Fruit fly (Drosophila melanogaster): ENCODE measurements around the gene CG13458.

DNA sequence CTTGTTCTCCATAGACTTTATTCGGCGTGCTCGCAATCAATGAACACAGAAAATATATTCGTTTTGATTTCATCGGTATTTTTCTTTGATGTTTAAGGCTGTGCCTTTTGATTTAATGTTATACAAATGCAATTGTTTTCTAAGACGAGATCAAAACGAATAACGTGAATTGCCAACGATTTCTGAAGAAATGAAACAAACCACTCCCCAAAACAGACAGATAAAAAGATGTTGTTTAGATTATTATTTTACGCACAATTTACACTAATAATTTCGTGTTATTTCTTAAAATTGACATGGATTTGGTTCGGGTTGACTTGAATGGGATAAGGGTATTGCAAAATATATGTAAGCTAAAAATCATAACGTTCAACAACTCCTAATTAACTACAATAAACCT, 17.9 kb downstream of the CG13458 start, which contains the start of gene CG13457:
- TF ChIP-seq HHEX (GFP tag; optimal IDR thresholded peaks at IDR 0.05) (no peak), CG12769 (tag; optimal IDR thresholded peaks at IDR 0.05) (no peak), Mad (GFP tag; optimal IDR thresholded peaks at IDR 0.05) (no peak), Dp (GFP tag; optimal IDR thresholded peaks at IDR 0.05) (no peak), gro (GFP tag; optimal IDR thresholded peaks at IDR 0.05) (no peak), CG16779 (GFP tag; IDR thresholded peaks at IDR 0.05) (no peak)

All from whole organism, embryonic.